Worm (Caenorhabditis elegans): ENCODE results near the gene nspf-3.
"Not testable (repeated sequence)": the region's sequence is repeated elsewhere in the genome, so short reads cannot be mapped to it uniquely, and the experiment has no call there.

DNA sequence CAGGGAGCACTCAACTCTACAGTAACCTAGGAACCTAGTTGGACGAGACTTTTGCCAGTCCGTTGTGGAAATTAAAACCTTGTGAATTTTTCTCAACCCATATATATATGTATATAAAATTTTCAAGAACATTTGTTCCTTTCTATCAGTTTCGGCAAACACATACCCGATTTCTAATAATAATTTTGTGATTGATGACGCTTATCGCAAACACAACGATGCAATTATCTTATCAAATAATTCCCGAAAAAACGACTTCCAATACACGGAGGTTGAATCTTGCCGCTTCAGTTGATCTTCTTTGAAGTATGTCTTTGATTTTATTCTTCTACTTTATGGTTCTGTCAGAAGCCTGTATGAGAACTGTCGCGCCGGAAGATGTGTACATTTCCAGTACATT, 24.9 kb downstream of the nspf-3 start, which contains the start of gene F22E5.2:
- TF ChIP-seq unc-62 (GFP tag; optimal IDR thresholded peaks at IDR 0.05 in 1 of 2); unc-62 (tag; optimal IDR thresholded peaks at IDR 0.05); pqm-1 (tag; optimal IDR thresholded peaks at IDR 0.05); madf-9 (GFP tag; conservative IDR thresholded peaks at IDR 0.05); lin-13 (GFP tag; optimal IDR thresholded peaks at IDR 0.05); ama-1 (optimal IDR thresholded peaks at IDR 0.05); ces-1 (GFP tag; optimal IDR thresholded peaks at IDR 0.05); snpc-1.2 (GFP tag; IDR thresholded peaks at IDR 0.05); unc-130 (GFP tag; optimal IDR thresholded peaks at IDR 0.05); nhr-11 (tag; optimal IDR thresholded peaks at IDR 0.05): not testable (repeated sequence)
